Worm (Caenorhabditis elegans) whole organism, L4 larva: ENCODE results near the gene srab-18.

Experiments
- ama-1 ChIP-seq: fragments of 150-350 bp; optimal IDR thresholded peaks from 2 replicates; lab custom pipeline; 2014; ENCODE audit warnings: inconsistent platforms, mixed read lengths
- nhr-28 ChIP-seq: fragments of 150-350 bp; optimal IDR thresholded peaks from 2 replicates; lab custom pipeline; 2014; ENCODE audit warnings: missing biosample characterization, missing genetic modification characterization
- snpc-4 ChIP-seq: fragments of 150-350 bp; optimal IDR thresholded peaks from 2 replicates; lab custom pipeline; 2014; ENCODE audit warnings: missing biosample characterization, missing genetic modification characterization

DNA sequence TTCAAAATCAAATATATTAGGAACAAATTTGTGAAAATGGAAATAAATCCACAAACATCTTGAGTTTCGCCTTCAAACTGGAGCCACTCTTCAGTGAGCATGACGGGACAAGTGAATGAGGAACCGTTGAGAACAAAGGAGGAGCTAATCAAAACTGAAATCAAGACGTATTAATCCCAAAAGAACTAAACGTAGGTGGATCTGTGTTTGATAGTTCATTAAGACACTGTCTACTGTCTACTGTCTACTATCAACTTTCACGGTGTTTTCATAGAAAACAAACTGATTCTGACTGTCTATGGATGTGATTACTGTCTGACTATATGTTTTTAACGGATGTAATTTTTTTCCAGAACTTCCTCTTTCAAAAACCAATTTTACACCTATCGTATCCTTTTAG lies 49.5 kb downstream of the srab-18 start, which contains the start of gene str-193:
- TF ChIP-seq ama-1 (lab: Kevin White, UChicago), result no peak
- no peak for TF ChIP-seq snpc-4
- TF ChIP-seq nhr-28 (tag; lab: Kevin White, UChicago), result no peak
